Worm (Caenorhabditis elegans): ENCODE data around the gene acp-3.

ce11 chrII:8481731-8482253, 44.9 kb upstream of the acp-3 start, which contains the start of gene M05D6.5:
- TF ChIP-seq ets-7 (tag; optimal IDR thresholded peaks at IDR 0.05) (no peak), ceh-13 (GFP tag; optimal IDR thresholded peaks at IDR 0.05) (no peak), ama-1 (optimal IDR thresholded peaks at IDR 0.05) (no peak), tra-4 (tag; optimal IDR thresholded peaks at IDR 0.05) (no peak), hmbx-1 (tag; optimal IDR thresholded peaks at IDR 0.05) (no peak), ceh-36 (tag; optimal IDR thresholded peaks at IDR 0.05) (no peak), flt-1 (GFP tag; IDR thresholded peaks at IDR 0.05) (no peak), B0310.2 (tag; optimal IDR thresholded peaks at IDR 0.05) (no peak), pes-1 (GFP tag; IDR thresholded peaks at IDR 0.05) (no peak), F13C5.2 (tag; optimal IDR thresholded peaks at IDR 0.05) (no peak), aly-1 (tag; optimal IDR thresholded peaks at IDR 0.05) (no peak), sea-1 (GFP tag; conservative IDR thresholded peaks at IDR 0.05) (no peak), tbx-37 (GFP tag; conservative IDR thresholded peaks at IDR 0.05) (no peak), scrt-1 (GFP tag; IDR thresholded peaks at IDR 0.05) (no peak)

All from whole organism, early embryonic.